Fruit fly (Drosophila melanogaster) whole organism, adult: ENCODE results near the gene Zn72D.

ENCODE experiments used
- CG12768 ChIP-seq: fragments of 200-800 bp; sonication (Bioruptor generic); optimal IDR thresholded peaks from 2 replicates; lab custom pipeline; 2017; ENCODE audit warnings: missing biosample characterization, missing genetic modification characterization, mild to moderate bottlenecking, moderate library complexity, missing genetic modification reagents
- CG14711 ChIP-seq: fragments of 200-800 bp; sonication (Bioruptor generic); optimal IDR thresholded peaks from 2 replicates; lab custom pipeline; 2018; ENCODE audit warnings: missing biosample characterization, mild to moderate bottlenecking, missing genetic modification characterization, moderate library complexity
- Clk ChIP-seq: fragments of 200-800 bp; sonication (Bioruptor generic); optimal IDR thresholded peaks from 2 replicates; lab custom pipeline; 2017; ENCODE audit warnings: missing biosample characterization, missing genetic modification characterization
- Mnt ChIP-seq: fragments of 200-800 bp; sonication (Bioruptor generic); optimal IDR thresholded peaks from 2 replicates; lab custom pipeline; 2016; ENCODE audit warnings: missing biosample characterization, mild to moderate bottlenecking, missing genetic modification characterization
- cic ChIP-seq: fragments of 200-800 bp; sonication (Bioruptor generic); optimal IDR thresholded peaks from 2 replicates; lab custom pipeline; 2017; ENCODE audit warnings: missing biosample characterization, mild to moderate bottlenecking, missing genetic modification characterization, moderate library complexity
- cnc ChIP-seq, 2 experiments: fragments of >200 bp; optimal IDR thresholded peaks; 2 replicates each; lab custom pipeline; 2017

- TF ChIP-seq Clk (GFP tag; lab: Kevin White, UChicago) (no peak), CG12768 (no peak), Mnt (GFP tag; lab: Kevin White, UChicago) (no peak), cic (GFP tag; lab: Kevin White, UChicago) (no peak), cnc (optimal IDR thresholded peaks at IDR 0.05; lab: Kevin White, UChicago) (no peak), CG14711 (no peak)
Measured at dm6 chr3L:16100059-16100458, 12.4 kb downstream of the Zn72D start, which contains the start of gene IleRS-m.
